Worm (Caenorhabditis elegans): ENCODE data around the gene R08E5.4.

The R08E5.4 gene

ce11 chrV:3743172-3743626 is 25.2 kb upstream of the R08E5.4 start, which contains the start of gene mtm-9 (continued):
- TF ChIP-seq mdl-1 (tag; optimal IDR thresholded peaks at IDR 0.05) (no peak), snu-23 (GFP tag; optimal IDR thresholded peaks at IDR 0.05) (peak; percentile 57), nhr-84 (tag; optimal IDR thresholded peaks at IDR 0.05) (no peak), efl-3 (GFP tag; optimal IDR thresholded peaks at IDR 0.05) (no peak), ztf-4 (tag; optimal IDR thresholded peaks at IDR 0.05) (no peak), blmp-1 (tag; optimal IDR thresholded peaks at IDR 0.05) (peak; percentile 55), tbx-2 (tag; optimal IDR thresholded peaks at IDR 0.05) (peak; percentile 36), F16B12.6 (tag; optimal IDR thresholded peaks at IDR 0.05) (no peak), zag-1 (tag; optimal IDR thresholded peaks at IDR 0.05) (no peak), C34B4.2 (tag; optimal IDR thresholded peaks at IDR 0.05) (no peak)

DNA sequence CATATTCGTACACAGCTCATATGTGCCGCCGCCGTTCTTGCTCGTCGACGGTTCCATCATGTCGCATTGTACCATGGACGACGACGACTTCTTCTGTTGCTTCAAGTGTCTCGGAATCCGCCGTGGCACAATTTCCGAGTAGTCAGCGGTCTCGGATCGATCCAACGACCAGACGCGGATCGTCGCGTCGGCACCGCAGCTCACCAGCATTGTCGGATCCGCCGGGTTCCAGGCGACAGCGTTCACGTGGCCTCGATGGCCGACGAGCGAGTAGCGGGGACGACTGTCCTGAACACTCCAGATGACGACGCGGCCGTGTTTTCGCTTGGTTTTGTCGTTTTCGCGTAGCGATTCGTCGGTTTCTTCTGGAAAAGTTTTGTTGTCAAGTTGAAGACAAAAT is 18.0 kb upstream of the R08E5.4 start:
- no peak for TF ChIP-seq rnt-1 (tag; optimal IDR thresholded peaks at IDR 0.05)
- TF ChIP-seq efl-1 (optimal IDR thresholded peaks at IDR 0.05) = no peak
- TF ChIP-seq efl-1 (GFP tag; optimal IDR thresholded peaks at IDR 0.05 in 1 of 2) = peak in 1 of 2 experiments; percentile 67
- TF ChIP-seq lin-35 (GFP tag; optimal IDR thresholded peaks at IDR 0.05) = no peak
- TF ChIP-seq C34B4.2 (tag; optimal IDR thresholded peaks at IDR 0.05) = no peak
- no peak for TF ChIP-seq nhr-85 (tag)

ce11 chrV:3756887-3757286 is 11.5 kb upstream of the R08E5.4 start, which contains the start of gene gid-7:
gid-7 (minus strand) TSS chrV:3757074.
- TF ChIP-seq ztf-11 (tag; optimal IDR thresholded peaks at IDR 0.05) = no peak
- peak; percentile 66 for TF ChIP-seq mep-1 (tag; optimal IDR thresholded peaks at IDR 0.05)
- TF ChIP-seq alr-1 (tag; optimal IDR thresholded peaks at IDR 0.05; ENCODE audit: borderline replicate concordance) = no peak
- TF ChIP-seq egl-27 (tag; optimal IDR thresholded peaks at IDR 0.05) = no peak
- TF ChIP-seq lin-13 (GFP tag; optimal IDR thresholded peaks at IDR 0.05) = no peak
- peak; percentile 56 to 61 for TF ChIP-seq lin-35 (GFP tag; optimal IDR thresholded peaks at IDR 0.05)
- TF ChIP-seq tbx-2 (tag; optimal IDR thresholded peaks at IDR 0.05) = peak; percentile 39
- no peak for TF ChIP-seq fkh-8 (tag; optimal IDR thresholded peaks at IDR 0.05)
- no peak for TF ChIP-seq ceh-90 (tag; optimal IDR thresholded peaks at IDR 0.05)
- TF ChIP-seq efl-1 (optimal IDR thresholded peaks at IDR 0.05) = peak; percentile 75 to 79
- peak; percentile 67 to 96 for TF ChIP-seq efl-1 (GFP tag; optimal IDR thresholded peaks at IDR 0.05 in 1 of 2)
- TF ChIP-seq lir-3 (tag; optimal IDR thresholded peaks at IDR 0.05; ENCODE audit: poor library complexity) = no peak
- no peak for TF ChIP-seq ceh-82 (tag; optimal IDR thresholded peaks at IDR 0.05)
- peak; percentile 8 for TF ChIP-seq irx-1 (tag; optimal IDR thresholded peaks at IDR 0.05)
- TF ChIP-seq mef-2 (tag; optimal IDR thresholded peaks at IDR 0.05) = no peak
- peak; percentile 36 to 45 for TF ChIP-seq lsy-2 (tag; optimal IDR thresholded peaks at IDR 0.05)
- TF ChIP-seq ets-5 (GFP tag; IDR thresholded peaks at IDR 0.05) = no peak
- no peak for TF ChIP-seq unc-130 (tag; optimal IDR thresholded peaks at IDR 0.05)
- peak; percentile 28 to 61 (median 60) for TF ChIP-seq dpl-1 (GFP tag; optimal IDR thresholded peaks at IDR 0.05)
- TF ChIP-seq snu-23 (GFP tag; optimal IDR thresholded peaks at IDR 0.05) = peak; percentile 67
- no peak for TF ChIP-seq F16B12.6 (tag; optimal IDR thresholded peaks at IDR 0.05)
- TF ChIP-seq C34B4.2 (tag; optimal IDR thresholded peaks at IDR 0.05) = no peak
- peak; percentile 28 for TF ChIP-seq dsc-1 (tag; optimal IDR thresholded peaks at IDR 0.05)
- no peak for TF ChIP-seq elt-3 (tag; optimal IDR thresholded peaks at IDR 0.05)
- TF ChIP-seq Y116A8C.19 (tag; optimal IDR thresholded peaks at IDR 0.05; ENCODE audit: borderline replicate concordance) = no peak
- TF ChIP-seq ama-1 (optimal IDR thresholded peaks at IDR 0.05) = no peak
- no peak for TF ChIP-seq nhr-12 (tag; optimal IDR thresholded peaks at IDR 0.05)
- TF ChIP-seq mdl-1 (tag; optimal IDR thresholded peaks at IDR 0.05) = peak in 1 of 2 experiments; percentile 39
- no peak for TF ChIP-seq aha-1 (tag; optimal IDR thresholded peaks at IDR 0.05)
- no peak for TF ChIP-seq C16A3.4 (tag; optimal IDR thresholded peaks at IDR 0.05)
- TF ChIP-seq efl-3 (GFP tag; optimal IDR thresholded peaks at IDR 0.05) = no peak
- no peak for TF ChIP-seq rnt-1 (tag; optimal IDR thresholded peaks at IDR 0.05)
- TF ChIP-seq sup-37 (GFP tag; optimal IDR thresholded peaks at IDR 0.05) = no peak
- TF ChIP-seq elt-2 (tag; optimal IDR thresholded peaks at IDR 0.05) = no peak
- TF ChIP-seq nhr-84 (tag; optimal IDR thresholded peaks at IDR 0.05) = no peak
- TF ChIP-seq pag-3 (tag; optimal IDR thresholded peaks at IDR 0.05; ENCODE audit: borderline replicate concordance, insufficient read depth) = no peak
- no peak for TF ChIP-seq lin-15B (tag; optimal IDR thresholded peaks at IDR 0.05)
- TF ChIP-seq ceh-88 (GFP tag; IDR thresholded peaks at IDR 0.05) = no peak
- TF ChIP-seq lin-39 (tag; optimal IDR thresholded peaks at IDR 0.05) = no peak
- no peak for TF ChIP-seq blmp-1 (tag; optimal IDR thresholded peaks at IDR 0.05)
- TF ChIP-seq skn-1 (tag; optimal IDR thresholded peaks at IDR 0.05) = peak; percentile 17
- no peak for TF ChIP-seq pqm-1 (tag; optimal IDR thresholded peaks at IDR 0.05)
- TF ChIP-seq unc-62 (GFP tag; optimal IDR thresholded peaks at IDR 0.05) = no peak
- no peak for TF ChIP-seq C04F5.9 (tag; optimal IDR thresholded peaks at IDR 0.05)
